Worm (Caenorhabditis elegans) whole organism, L1 larva: ENCODE results near the gene sftb-1.

Experiments
- ceh-8 ChIP-seq: fragments of 200-800 bp; sonication (Bioruptor generic); optimal IDR thresholded peaks from 2 replicates; lab custom pipeline; 2018; ENCODE audit warnings: mild to moderate bottlenecking, missing genetic modification characterization, moderate library complexity, missing compliant biosample characterization
- ceh-82 ChIP-seq, 3 experiments: fragments of 150-350 bp in 1 of 3; sonication (generic microtip) in 2 of 3; optimal IDR thresholded peaks; 2 replicates each; lab custom pipeline; 2014 to 2017; ENCODE audit warnings: missing biosample characterization in 3 of 3, missing genetic modification characterization in 3 of 3
- elt-3 ChIP-seq, 6 experiments: fragments of 150-350 bp in 1 of 6; sonication (generic microtip); optimal IDR thresholded peaks; 2 replicates each; lab custom pipeline; 2017 to 2018; ENCODE audit warnings: missing biosample characterization in 6 of 6, missing genetic modification characterization in 6 of 6, inconsistent platforms in 1 of 6
- fos-1 ChIP-seq: fragments of 150-350 bp; optimal IDR thresholded peaks from 2 replicates; lab custom pipeline; 2014; ENCODE audit warnings: missing biosample characterization, missing genetic modification characterization
- lin-13 ChIP-seq: fragments of 150-350 bp; optimal IDR thresholded peaks from 2 replicates; lab custom pipeline; 2014; ENCODE audit warnings: missing biosample characterization, missing genetic modification reagents, missing genetic modification characterization
- lir-3 ChIP-seq: sonication (generic microtip); optimal IDR thresholded peaks from 2 replicates; lab custom pipeline; 2016; ENCODE audit warnings: mild to moderate bottlenecking, missing genetic modification characterization, moderate library complexity, missing compliant biosample characterization; ENCODE audit not compliant: poor library complexity
- nhr-76 ChIP-seq: sonication (generic microtip); optimal IDR thresholded peaks from 2 replicates; lab custom pipeline; 2017; ENCODE audit warnings: missing biosample characterization, missing genetic modification characterization
- pag-3 ChIP-seq: sonication (generic microtip); optimal IDR thresholded peaks from 2 replicates; lab custom pipeline; 2017; ENCODE audit warnings: missing genetic modification characterization, mild to moderate bottlenecking, missing compliant biosample characterization, antibody characterized with exemption, borderline replicate concordance; ENCODE audit not compliant: insufficient read depth
- snpc-4 ChIP-seq: fragments of 150-350 bp; optimal IDR thresholded peaks from 2 replicates; lab custom pipeline; 2014; ENCODE audit warnings: missing biosample characterization, missing genetic modification characterization
- unc-62 ChIP-seq: fragments of 150-350 bp; optimal IDR thresholded peaks from 2 replicates; lab custom pipeline; 2014; ENCODE audit warnings: missing biosample characterization, missing genetic modification reagents, missing genetic modification characterization

ce11 chrIII:4228008-4228407, 41.1 kb downstream of the sftb-1 start, which contains the start of gene mpk-1:
- TF ChIP-seq elt-3 (tag; optimal IDR thresholded peaks at IDR 0.05; lab: Kevin White, UChicago) (no peak), pag-3 (no peak), lir-3 (tag; lab: Kevin White, UChicago) (no peak), nhr-76 (no peak), ceh-82 (tag; optimal IDR thresholded peaks at IDR 0.05; lab: Kevin White, UChicago) (no peak), snpc-4 (tag; lab: Kevin White, UChicago) (no peak), fos-1 (no peak), lin-13 (GFP tag; lab: Kevin White, UChicago) (no peak), unc-62 (GFP tag; lab: Kevin White, UChicago) (no peak), ceh-8 (GFP tag; lab: Kevin White, UChicago) (no peak)
